Worm (Caenorhabditis elegans): ENCODE data around the gene F26G1.15.

F26G1.15 gene

DNA sequence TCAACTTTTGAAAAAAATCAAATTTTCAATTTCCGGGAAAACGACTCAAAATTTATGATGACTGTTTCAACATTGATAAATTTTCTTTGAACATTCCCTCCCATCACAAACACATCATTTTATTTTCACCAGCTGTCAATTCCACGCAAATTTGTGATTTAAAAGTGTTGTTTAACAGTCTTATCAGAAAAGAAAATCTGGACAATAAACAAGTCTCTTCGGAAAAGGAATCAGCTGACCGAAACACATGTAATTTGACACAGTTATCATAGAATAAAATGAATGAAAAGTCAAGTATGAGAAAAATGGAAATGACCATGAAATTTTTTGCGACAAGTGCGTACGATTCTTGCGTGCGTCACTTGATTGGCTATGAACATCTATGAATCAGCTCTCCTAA lies 21.0 kb upstream of the F26G1.15 start:
- TF ChIP-seq nhr-6 (tag; optimal IDR thresholded peaks at IDR 0.05) (no peak), gmeb-1 (tag; optimal IDR thresholded peaks at IDR 0.05) (no peak), nhr-25 (tag; optimal IDR thresholded peaks at IDR 0.05) (peak; percentile 53), mab-5 (tag; optimal IDR thresholded peaks at IDR 0.05) (no peak), fos-1 (tag; optimal IDR thresholded peaks at IDR 0.05) (peak; percentile 5), aly-2 (tag; optimal IDR thresholded peaks at IDR 0.05) (no peak), crh-2 (tag; optimal IDR thresholded peaks at IDR 0.05) (no peak), mbf-1 (tag; optimal IDR thresholded peaks at IDR 0.05) (no peak), ceh-16 (tag; optimal IDR thresholded peaks at IDR 0.05) (no peak), sma-3 (GFP tag; optimal IDR thresholded peaks at IDR 0.05) (peak; percentile 45), ztf-11 (tag; optimal IDR thresholded peaks at IDR 0.05) (no peak), sma-9 (GFP tag; optimal IDR thresholded peaks at IDR 0.05) (peak; percentile 2), sma-9 (tag; optimal IDR thresholded peaks at IDR 0.05) (no peak), skn-1 (tag; optimal IDR thresholded peaks at IDR 0.05) (no peak), alr-1 (tag; optimal IDR thresholded peaks at IDR 0.05) (no peak), sem-4 (tag; optimal IDR thresholded peaks at IDR 0.05) (no peak), nhr-11 (tag; optimal IDR thresholded peaks at IDR 0.05) (no peak)

DNA sequence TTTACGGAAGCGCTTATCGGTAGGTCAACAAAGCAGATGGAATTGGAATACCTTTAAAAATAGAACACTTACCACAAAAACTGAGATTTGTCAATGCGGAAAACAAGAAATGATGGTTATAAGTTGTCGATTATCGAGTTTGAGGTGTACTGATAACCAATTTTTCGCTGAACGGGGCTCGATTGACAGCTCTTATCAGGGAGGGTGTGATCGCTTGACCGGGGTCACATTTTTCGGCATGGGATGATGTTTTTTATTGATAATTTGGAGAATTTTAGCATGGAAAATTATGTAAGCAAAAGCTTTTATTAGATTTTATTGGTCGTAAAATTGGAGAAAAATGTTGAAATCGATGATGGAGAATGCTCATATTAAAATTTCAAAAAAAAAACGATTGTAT lies 20.2 kb upstream of the F26G1.15 start:
- TF ChIP-seq gmeb-1 (tag; optimal IDR thresholded peaks at IDR 0.05) = peak; percentile 33
- no peak for TF ChIP-seq peb-1 (tag; optimal IDR thresholded peaks at IDR 0.05)
- no peak for TF ChIP-seq zag-1 (tag; optimal IDR thresholded peaks at IDR 0.05)
- peak; percentile 91 for TF ChIP-seq fos-1 (tag; optimal IDR thresholded peaks at IDR 0.05)
- peak; percentile 46 for TF ChIP-seq F13H6.1 (tag; optimal IDR thresholded peaks at IDR 0.05)
- TF ChIP-seq sma-9 (GFP tag; optimal IDR thresholded peaks at IDR 0.05) = peak; percentile 42
- TF ChIP-seq sma-9 (tag; optimal IDR thresholded peaks at IDR 0.05) = no peak
- peak; percentile 45 for TF ChIP-seq crh-2 (tag; optimal IDR thresholded peaks at IDR 0.05)

DNA sequence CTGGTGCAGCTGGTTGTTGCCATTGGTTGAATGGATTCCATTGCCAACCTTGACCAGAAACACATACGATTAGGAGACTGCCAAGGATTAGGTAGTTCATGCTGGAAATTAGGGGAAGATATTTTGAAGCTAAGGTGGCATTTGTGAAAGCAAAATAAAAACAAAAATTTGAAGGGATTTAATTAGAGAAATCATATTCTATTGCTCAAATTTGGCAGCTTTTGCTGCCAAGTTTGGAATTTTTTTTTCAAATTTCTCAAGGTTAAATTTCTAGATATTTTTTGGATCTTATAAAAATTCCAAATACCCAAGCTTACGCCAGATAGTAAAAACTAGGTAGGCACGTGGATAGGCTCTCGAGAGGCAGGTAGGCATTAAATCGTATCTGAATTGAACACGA lies 18.8 kb upstream of the F26G1.15 start, which contains the start of gene F26G1.5:
TSS of gene F26G1.5 (minus strand) at position 101 of the 400 bp plus-strand sequence.
- no peak for TF ChIP-seq Y55F3AM.14 (GFP tag; optimal IDR thresholded peaks at IDR 0.05)
- TF ChIP-seq dmd-4 (tag; optimal IDR thresholded peaks at IDR 0.05) = no peak
- TF ChIP-seq nhr-6 (tag; optimal IDR thresholded peaks at IDR 0.05) = no peak
- TF ChIP-seq nhr-12 (tag; optimal IDR thresholded peaks at IDR 0.05) = no peak
- TF ChIP-seq aly-2 (tag; optimal IDR thresholded peaks at IDR 0.05) = no peak
- no peak for TF ChIP-seq mdl-1 (tag; optimal IDR thresholded peaks at IDR 0.05)
- TF ChIP-seq egl-27 (tag; optimal IDR thresholded peaks at IDR 0.05) = no peak
- no peak for TF ChIP-seq nhr-129 (tag; optimal IDR thresholded peaks at IDR 0.05)
- no peak for TF ChIP-seq ceh-16 (tag; optimal IDR thresholded peaks at IDR 0.05)
- TF ChIP-seq nhr-11 (tag; optimal IDR thresholded peaks at IDR 0.05) = no peak
- TF ChIP-seq sem-4 (tag; optimal IDR thresholded peaks at IDR 0.05) = no peak
- no peak for TF ChIP-seq ZK546.5 (tag; optimal IDR thresholded peaks at IDR 0.05)
- TF ChIP-seq mab-5 (tag; optimal IDR thresholded peaks at IDR 0.05) = no peak
- no peak for TF ChIP-seq ztf-11 (tag; optimal IDR thresholded peaks at IDR 0.05)
- no peak for TF ChIP-seq unc-39 (tag; optimal IDR thresholded peaks at IDR 0.05)
- TF ChIP-seq unc-62 (GFP tag; optimal IDR thresholded peaks at IDR 0.05) = no peak
- no peak for TF ChIP-seq nhr-23 (tag; optimal IDR thresholded peaks at IDR 0.05)

DNA sequence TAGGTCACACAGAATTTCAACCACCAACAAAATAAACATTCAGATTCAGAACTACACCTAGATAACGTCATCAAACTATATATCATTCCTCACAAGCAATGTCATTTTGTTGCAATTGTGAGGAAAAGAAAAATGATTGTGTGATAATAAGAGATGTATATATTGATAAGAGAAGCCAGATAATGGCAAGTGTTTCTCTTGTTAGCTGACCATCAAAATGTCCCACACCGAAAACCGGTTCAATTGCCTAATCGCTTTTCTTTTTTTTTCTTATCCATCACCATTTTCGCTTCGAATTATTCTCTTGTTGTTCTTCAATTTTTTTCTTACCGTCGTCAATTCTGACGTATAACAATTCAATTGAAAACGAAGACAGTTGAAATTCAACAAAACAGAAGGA lies 17.7 kb upstream of the F26G1.15 start:
- TF ChIP-seq F13H6.1 (tag; optimal IDR thresholded peaks at IDR 0.05) = peak; percentile 12
- no peak for TF ChIP-seq sma-3 (GFP tag; optimal IDR thresholded peaks at IDR 0.05)
- TF ChIP-seq blmp-1 (tag; optimal IDR thresholded peaks at IDR 0.05; ENCODE audit: insufficient read depth) = peak; percentile 18
- TF ChIP-seq fos-1 (tag; optimal IDR thresholded peaks at IDR 0.05) = peak; percentile 2

DNA sequence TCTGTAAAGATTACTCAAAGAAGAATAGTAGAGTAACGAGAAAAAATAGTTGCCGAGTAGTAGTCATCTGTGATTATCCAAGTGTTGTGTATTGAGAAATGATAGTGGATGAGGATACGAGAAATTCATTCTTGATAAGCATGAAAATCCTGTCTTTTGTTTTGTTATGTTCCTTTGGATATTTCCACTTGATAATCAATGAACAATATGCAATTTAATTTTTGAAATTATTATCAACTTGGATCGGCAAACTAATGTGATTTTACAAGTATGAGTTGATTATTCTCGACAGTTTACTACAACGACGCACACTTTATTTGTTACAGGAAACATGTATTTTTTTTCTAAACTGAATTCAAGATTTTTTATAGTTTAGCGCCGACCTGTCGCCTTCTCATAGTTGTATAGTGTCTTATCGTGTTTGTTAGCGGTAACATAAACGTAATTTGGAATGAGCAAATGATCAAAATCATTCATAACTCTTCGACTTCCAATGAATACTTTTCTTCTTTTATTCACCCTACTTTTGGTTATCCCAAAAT lies 16.1 kb upstream of the F26G1.15 start, which contains the start of the genes F26G1.9 and F26G1.10:
TSS of gene F26G1.9 (minus strand) at position 101 of the 542 bp plus-strand sequence.
TSS of gene F26G1.10 (plus strand) at position 492 of the 542 bp plus-strand sequence.
- TF ChIP-seq fos-1 (tag; optimal IDR thresholded peaks at IDR 0.05) = peak; percentile 28
- TF ChIP-seq nhr-23 (tag; optimal IDR thresholded peaks at IDR 0.05) = no peak

ce11 chrII:4775802-4776201 lies 14.3 kb upstream of the F26G1.15 start:
- TF ChIP-seq nhr-77 (tag; optimal IDR thresholded peaks at IDR 0.05) = no peak

Measured in whole organism, L2 larva.